Worm (Caenorhabditis elegans) whole organism, mixed stage, embryonic: ENCODE results near the gene fbxa-210.

ENCODE experiments used
- blmp-1 ChIP-seq: fragments of 150-350 bp; optimal IDR thresholded peaks from 2 replicates; lab custom pipeline; 2014; ENCODE audit warnings: missing biosample characterization, missing genetic modification characterization
- ces-1 ChIP-seq: fragments of 150-350 bp; optimal IDR thresholded peaks from 2 replicates; lab custom pipeline; 2014; ENCODE audit warnings: missing biosample characterization, missing genetic modification reagents, missing genetic modification characterization
- elt-1 ChIP-seq: sonication (generic microtip); optimal IDR thresholded peaks from 2 replicates; lab custom pipeline; 2017; ENCODE audit warnings: missing genetic modification characterization, mild to moderate bottlenecking, missing compliant biosample characterization, antibody characterized with exemption, moderate library complexity, borderline replicate concordance; ENCODE audit not compliant: insufficient read depth
- elt-3 ChIP-seq: fragments of 150-350 bp; optimal IDR thresholded peaks from 2 replicates; lab custom pipeline; 2014; ENCODE audit warnings: missing biosample characterization, missing genetic modification characterization
- flh-1 ChIP-seq: fragments of 200-800 bp; sonication (Bioruptor generic); optimal IDR thresholded peaks from 2 replicates; lab custom pipeline; 2018; ENCODE audit warnings: mild to moderate bottlenecking, missing genetic modification characterization, moderate library complexity, missing compliant biosample characterization
- mep-1 ChIP-seq: fragments of 150-350 bp; optimal IDR thresholded peaks from 2 replicates; lab custom pipeline; 2017; ENCODE audit warnings: missing biosample characterization, missing genetic modification reagents, missing genetic modification characterization, inconsistent platforms
- mls-2 ChIP-seq: sonication (generic microtip); optimal IDR thresholded peaks from 2 replicates; lab custom pipeline; 2016; ENCODE audit warnings: mild to moderate bottlenecking, missing genetic modification characterization, moderate library complexity, missing compliant biosample characterization
- nhr-237 ChIP-seq: fragments of 150-350 bp; optimal IDR thresholded peaks from 2 replicates; lab custom pipeline; 2014; ENCODE audit warnings: missing biosample characterization, missing genetic modification characterization
- nhr-76 ChIP-seq: sonication (generic microtip); optimal IDR thresholded peaks from 2 replicates; lab custom pipeline; 2017; ENCODE audit warnings: missing biosample characterization, missing genetic modification characterization
- sptf-1 ChIP-seq: sonication (generic microtip); optimal IDR thresholded peaks from 2 replicates; lab custom pipeline; 2017; ENCODE audit warnings: mild to moderate bottlenecking, missing genetic modification characterization, moderate library complexity, missing compliant biosample characterization
- unc-39 ChIP-seq: fragments of 150-350 bp; optimal IDR thresholded peaks from 2 replicates; lab custom pipeline; 2014; ENCODE audit warnings: missing biosample characterization, missing genetic modification characterization
- unc-62 ChIP-seq: fragments of 150-350 bp; optimal IDR thresholded peaks from 2 replicates; lab custom pipeline; 2014; ENCODE audit warnings: missing biosample characterization, missing genetic modification reagents, missing genetic modification characterization

ce11 chrV:18168266-18168665, 43.1 kb downstream of the fbxa-210 start, which contains the start of gene C14A6.7:
- TF ChIP-seq unc-39 (tag; lab: Kevin White, UChicago), result no peak
- TF ChIP-seq nhr-76, result no peak
- TF ChIP-seq nhr-237, result no peak
- no peak for TF ChIP-seq sptf-1 (tag; lab: Kevin White, UChicago)
- no peak for TF ChIP-seq blmp-1 (tag; lab: Kevin White, UChicago)
- TF ChIP-seq mep-1 (tag; lab: Kevin White, UChicago), result no peak
- no peak for TF ChIP-seq flh-1 (GFP tag; lab: Kevin White, UChicago)
- no peak for TF ChIP-seq unc-62 (GFP tag; lab: Kevin White, UChicago)
- no peak for TF ChIP-seq elt-1 (tag; lab: Kevin White, UChicago)
- TF ChIP-seq ces-1, result no peak
- no peak for TF ChIP-seq elt-3
- no peak for TF ChIP-seq mls-2 (tag; lab: Kevin White, UChicago)
